Worm (Caenorhabditis elegans): ENCODE results near the gene puf-9.

Gene puf-9

ce11 chrX:5847268-5847667, 5.9 kb downstream of the puf-9 start:
- TF ChIP-seq unc-55 (GFP tag; optimal IDR thresholded peaks at IDR 0.05) (peak; percentile 0), mec-3 (tag; optimal IDR thresholded peaks at IDR 0.05; ENCODE audit: borderline replicate concordance) (no peak), tbx-2 (tag; optimal IDR thresholded peaks at IDR 0.05) (peak; percentile 18), unc-42 (tag; optimal IDR thresholded peaks at IDR 0.05) (peak; percentile 7), sox-2 (GFP tag; IDR thresholded peaks at IDR 0.05) (peak; percentile 21; the same call in 1 of the 2 replicates), gmeb-2 (tag; optimal IDR thresholded peaks at IDR 0.05) (no peak), ceh-18 (tag; optimal IDR thresholded peaks at IDR 0.05) (no peak), ceh-31 (tag; optimal IDR thresholded peaks at IDR 0.05) (peak; percentile 64), ceh-48 (tag; optimal IDR thresholded peaks at IDR 0.05) (peak; percentile 32)

ce11 chrX:5848703-5849102, 7.3 kb downstream of the puf-9 start, which contains the start of gene atat-2:
Gene atat-2 (plus strand): TSS chrX:5849100.
- no peak for TF ChIP-seq dve-1 (tag; optimal IDR thresholded peaks at IDR 0.05)
- no peak for TF ChIP-seq nhr-11 (tag; optimal IDR thresholded peaks at IDR 0.05)
- no peak for TF ChIP-seq ceh-24 (tag; optimal IDR thresholded peaks at IDR 0.05)

- TF ChIP-seq lim-6 (tag; optimal IDR thresholded peaks at IDR 0.05) (no peak), nfya-1 (tag; optimal IDR thresholded peaks at IDR 0.05) (no peak), gmeb-2 (tag; optimal IDR thresholded peaks at IDR 0.05) (no peak), F13H6.1 (tag; optimal IDR thresholded peaks at IDR 0.05) (no peak), pqm-1 (tag; optimal IDR thresholded peaks at IDR 0.05) (no peak), unc-86 (tag; optimal IDR thresholded peaks at IDR 0.05) (no peak), ets-4 (tag; optimal IDR thresholded peaks at IDR 0.05) (no peak), tbx-2 (tag; optimal IDR thresholded peaks at IDR 0.05) (no peak), ztf-16 (tag; optimal IDR thresholded peaks at IDR 0.05) (no peak), sdc-2 (tag; optimal IDR thresholded peaks at IDR 0.05) (no peak)
Observed at ce11 chrX:5850472-5850871, 9.1 kb downstream of the puf-9 start.

ce11 chrX:5852113-5852512, 10.7 kb downstream of the puf-9 start:
- TF ChIP-seq hlh-15 (tag; optimal IDR thresholded peaks at IDR 0.05): no peak
- TF ChIP-seq sox-4 (tag; optimal IDR thresholded peaks at IDR 0.05): no peak

DNA sequence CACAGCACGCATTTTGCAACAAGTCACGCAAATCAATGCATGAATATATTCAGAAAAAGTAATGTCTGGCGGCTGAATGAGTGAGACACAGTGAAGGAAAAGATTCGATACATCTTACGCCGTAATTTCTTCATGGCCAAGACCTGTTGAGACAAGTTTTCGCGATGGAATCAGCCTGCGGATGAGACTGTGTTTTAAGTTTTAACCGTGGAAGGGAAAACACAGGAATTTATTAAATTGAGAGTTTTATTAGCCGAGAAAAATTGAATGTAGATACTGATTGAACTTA, 12.7 kb downstream of the puf-9 start, which contains the start of gene hog-1:
TSS of gene hog-1 (minus strand) at position 101 of the 289 bp plus-strand sequence.
- TF ChIP-seq K09A11.1 (tag; optimal IDR thresholded peaks at IDR 0.05; ENCODE audit: insufficient read depth): no peak

- TF ChIP-seq ceh-19 (GFP tag; optimal IDR thresholded peaks at IDR 0.05) (no peak), unc-55 (GFP tag; optimal IDR thresholded peaks at IDR 0.05) (peak; percentile 62), elt-4 (tag; optimal IDR thresholded peaks at IDR 0.05) (no peak), rnt-1 (tag; optimal IDR thresholded peaks at IDR 0.05) (no peak)
Observed at ce11 chrX:5854452-5855234, 13.3 kb downstream of the puf-9 start.

- TF ChIP-seq unc-42 (tag; optimal IDR thresholded peaks at IDR 0.05) (peak; percentile 76), Y22D7AL.16 (tag; optimal IDR thresholded peaks at IDR 0.05) (no peak)
Observed at ce11 chrX:5859161-5859560, 17.8 kb downstream of the puf-9 start.

DNA sequence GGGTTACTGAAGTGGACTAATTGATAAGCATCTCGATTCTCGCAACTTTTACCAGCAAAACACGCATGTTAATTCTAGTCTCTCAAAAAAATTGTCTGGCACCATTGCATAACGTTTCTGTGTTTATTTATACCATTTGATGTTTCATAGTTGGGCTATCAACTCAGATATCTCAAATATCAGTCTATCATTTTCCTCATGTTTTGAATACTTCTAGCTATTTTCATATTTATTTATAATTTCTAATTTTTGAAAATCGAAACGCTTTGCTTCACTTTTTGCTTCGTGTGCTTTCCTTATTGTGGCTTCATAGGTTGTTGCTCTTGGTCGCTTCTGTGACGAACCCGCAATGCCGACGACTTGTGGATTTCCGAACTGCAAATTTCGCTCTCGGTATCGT, 21.0 kb downstream of the puf-9 start, which contains the start of gene ctbp-1:
TSS of gene ctbp-1 (plus strand) at position 301 of the 400 bp plus-strand sequence.
- no peak for TF ChIP-seq pat-9 (tag; optimal IDR thresholded peaks at IDR 0.05)
- no peak for TF ChIP-seq C08G9.2 (tag; optimal IDR thresholded peaks at IDR 0.05)
- no peak for TF ChIP-seq K09A11.1 (tag; optimal IDR thresholded peaks at IDR 0.05; ENCODE audit: insufficient read depth)
- no peak for TF ChIP-seq npax-4 (tag; optimal IDR thresholded peaks at IDR 0.05)
- no peak for TF ChIP-seq ztf-16 (tag; optimal IDR thresholded peaks at IDR 0.05)
- TF ChIP-seq unc-3 (GFP tag; conservative IDR thresholded peaks at IDR 0.05): no peak
- no peak for TF ChIP-seq unc-3 (tag; optimal IDR thresholded peaks at IDR 0.05)
- no peak for TF ChIP-seq K02D7.2 (tag; optimal IDR thresholded peaks at IDR 0.05)
- TF ChIP-seq ceh-19 (GFP tag; optimal IDR thresholded peaks at IDR 0.05): no peak
- TF ChIP-seq fkh-10 (GFP tag; optimal IDR thresholded peaks at IDR 0.05): no peak
- TF ChIP-seq ama-1 (optimal IDR thresholded peaks at IDR 0.05): no peak
- TF ChIP-seq ceh-2 (tag; optimal IDR thresholded peaks at IDR 0.05): no peak
- no peak for TF ChIP-seq ceh-6 (GFP tag; optimal IDR thresholded peaks at IDR 0.05)
- no peak for TF ChIP-seq ttx-3 (tag; optimal IDR thresholded peaks at IDR 0.05)
